Worm (Caenorhabditis elegans) whole organism, L3 larva: ENCODE measurements around the gene ruvb-2.

Source experiments
- lin-39 ChIP-seq: fragments of 150-350 bp; optimal IDR thresholded peaks from 2 replicates; lab custom pipeline; 2018; ENCODE audit warnings: missing biosample characterization, missing genetic modification reagents, missing genetic modification characterization
- nhr-12 ChIP-seq: fragments of 150-350 bp; optimal IDR thresholded peaks from 2 replicates; lab custom pipeline; 2014; ENCODE audit warnings: missing biosample characterization, missing genetic modification characterization
- nhr-77 ChIP-seq: fragments of 150-350 bp; optimal IDR thresholded peaks from 2 replicates; lab custom pipeline; 2014; ENCODE audit warnings: missing biosample characterization, missing genetic modification characterization

ce11 chrIV:6956668-6957067 is 37.5 kb upstream of the ruvb-2 start:
- no peak for TF ChIP-seq nhr-77
- TF ChIP-seq nhr-12 (tag; lab: Kevin White, UChicago), result no peak
- no peak for TF ChIP-seq lin-39 (tag; lab: Kevin White, UChicago)
